Fruit fly (Drosophila melanogaster): ENCODE data around the gene CG4382.

CG4382 gene

DNA sequence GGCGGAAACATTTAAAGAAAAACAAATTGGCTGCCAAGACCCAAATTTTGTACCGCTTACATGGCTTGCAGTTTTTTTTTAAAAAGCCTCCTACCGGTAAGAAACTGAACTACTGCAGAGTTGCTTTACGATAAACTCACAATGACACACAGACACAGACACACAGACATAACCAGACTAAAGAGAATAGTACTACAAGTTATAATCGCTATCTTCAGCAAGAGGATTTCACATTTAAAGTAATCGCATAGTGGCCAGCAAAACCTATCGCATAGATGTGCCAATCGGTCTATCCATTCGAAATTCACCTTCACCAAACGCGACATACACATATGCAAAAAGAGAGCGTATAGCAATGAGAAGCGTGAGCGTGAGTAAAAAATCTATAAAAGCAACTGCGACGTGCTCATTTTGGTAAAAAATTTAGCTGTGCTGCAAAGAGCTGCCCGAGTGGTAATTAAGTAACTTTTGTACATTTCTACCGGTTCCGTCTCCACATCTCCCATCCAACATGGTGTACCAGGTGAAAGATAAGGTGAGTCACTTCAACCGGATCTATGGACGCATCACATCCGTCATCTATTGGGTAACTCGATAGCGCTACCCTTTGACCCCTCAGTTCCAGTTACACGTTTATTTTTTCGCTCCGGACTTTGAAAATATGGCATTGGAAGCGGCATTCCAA, 12.5 kb upstream of the CG4382 start, which contains the start of gene Trx2 (continued):
- TF ChIP-seq Sox14 (GFP tag; optimal IDR thresholded peaks at IDR 0.05) = peak; percentile 4
- TF ChIP-seq CG16779 (tag; optimal IDR thresholded peaks at IDR 0.05) = peak; percentile 73
- peak; percentile 27 for TF ChIP-seq fd85E (GFP tag; optimal IDR thresholded peaks at IDR 0.05)
- TF ChIP-seq Ets96B (tag; optimal IDR thresholded peaks at IDR 0.05) = no peak
- TF ChIP-seq salr (GFP tag; optimal IDR thresholded peaks at IDR 0.05) = peak in 1 of 2 experiments; percentile 5
- TF ChIP-seq vri (GFP tag; optimal IDR thresholded peaks at IDR 0.05) = peak; percentile 84
- TF ChIP-seq CG10669 (GFP tag; optimal IDR thresholded peaks at IDR 0.05) = peak; percentile 13
- TF ChIP-seq esn (GFP tag; optimal IDR thresholded peaks at IDR 0.05) = peak; percentile 27

DNA sequence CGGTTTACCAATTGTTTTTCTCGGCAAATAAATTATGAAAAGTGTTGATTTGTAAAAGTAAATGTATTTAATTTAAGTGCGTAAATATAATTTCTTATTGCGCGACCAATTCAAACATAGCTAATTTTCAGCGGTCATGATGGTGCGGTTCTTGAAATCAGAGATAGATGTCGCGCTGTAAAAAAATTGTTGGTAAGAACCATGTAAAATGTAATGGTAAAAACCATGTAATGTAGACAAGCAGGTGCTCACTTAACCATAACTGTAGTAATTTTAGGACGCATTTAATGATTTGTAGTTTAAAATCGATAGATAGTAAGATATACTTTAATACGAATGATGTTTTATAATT, 12.0 kb upstream of the CG4382 start:
- TF ChIP-seq Ets96B (tag; optimal IDR thresholded peaks at IDR 0.05) (no peak), Blimp-1 (GFP tag; optimal IDR thresholded peaks at IDR 0.05) (no peak)

DNA sequence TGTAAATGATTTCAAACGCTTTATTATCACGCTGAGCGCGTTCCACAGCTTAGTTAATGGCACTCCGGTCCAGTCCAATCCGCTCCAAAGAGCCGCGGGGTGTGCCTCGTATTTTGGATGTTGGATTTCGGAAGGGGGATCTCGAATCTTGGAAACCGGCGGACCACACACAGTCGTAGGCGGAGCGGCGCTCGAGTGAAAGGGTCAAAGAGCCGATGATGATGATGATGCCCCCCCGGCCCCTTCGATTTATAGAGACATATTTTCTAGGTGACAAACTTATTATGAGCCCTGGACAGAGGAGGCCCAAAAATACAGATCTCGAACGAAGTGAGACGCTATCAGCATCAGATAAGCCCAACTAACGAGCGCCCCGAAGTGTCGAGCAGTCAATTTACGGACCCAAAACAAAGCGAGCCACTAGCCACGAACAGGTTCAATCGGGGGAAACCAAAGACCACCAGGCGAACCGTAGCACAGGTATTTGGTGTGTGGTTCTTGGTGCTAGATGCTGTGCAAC, 8.7 kb upstream of the CG4382 start:
- no peak for TF ChIP-seq Ets96B (tag; optimal IDR thresholded peaks at IDR 0.05)
- TF ChIP-seq acj6 (GFP tag; optimal IDR thresholded peaks at IDR 0.05) = no peak
- TF ChIP-seq CG10631 (GFP tag; optimal IDR thresholded peaks at IDR 0.05) = no peak
- TF ChIP-seq CG6808 (GFP tag; optimal IDR thresholded peaks at IDR 0.05) = no peak
- TF ChIP-seq CG32006 (GFP tag; optimal IDR thresholded peaks at IDR 0.05) = no peak
- no peak for TF ChIP-seq Lpt (GFP tag; optimal IDR thresholded peaks at IDR 0.05)
- TF ChIP-seq CG34406 (GFP tag; optimal IDR thresholded peaks at IDR 0.05) = no peak
- no peak for TF ChIP-seq Hr39 (GFP tag; optimal IDR thresholded peaks at IDR 0.05)
- TF ChIP-seq CG11294 (GFP tag; IDR thresholded peaks at IDR 0.05) = no peak
- no peak for TF ChIP-seq dsx (GFP tag; optimal IDR thresholded peaks at IDR 0.05; ENCODE audit: poor library complexity, severe bottlenecking)
- no peak for TF ChIP-seq Hr38 (GFP tag; optimal IDR thresholded peaks at IDR 0.05)
- no peak for TF ChIP-seq vri (GFP tag; optimal IDR thresholded peaks at IDR 0.05)
- no peak for TF ChIP-seq Eip93F (GFP tag; optimal IDR thresholded peaks at IDR 0.05)
- no peak for TF ChIP-seq topi (GFP tag; optimal IDR thresholded peaks at IDR 0.05)

DNA sequence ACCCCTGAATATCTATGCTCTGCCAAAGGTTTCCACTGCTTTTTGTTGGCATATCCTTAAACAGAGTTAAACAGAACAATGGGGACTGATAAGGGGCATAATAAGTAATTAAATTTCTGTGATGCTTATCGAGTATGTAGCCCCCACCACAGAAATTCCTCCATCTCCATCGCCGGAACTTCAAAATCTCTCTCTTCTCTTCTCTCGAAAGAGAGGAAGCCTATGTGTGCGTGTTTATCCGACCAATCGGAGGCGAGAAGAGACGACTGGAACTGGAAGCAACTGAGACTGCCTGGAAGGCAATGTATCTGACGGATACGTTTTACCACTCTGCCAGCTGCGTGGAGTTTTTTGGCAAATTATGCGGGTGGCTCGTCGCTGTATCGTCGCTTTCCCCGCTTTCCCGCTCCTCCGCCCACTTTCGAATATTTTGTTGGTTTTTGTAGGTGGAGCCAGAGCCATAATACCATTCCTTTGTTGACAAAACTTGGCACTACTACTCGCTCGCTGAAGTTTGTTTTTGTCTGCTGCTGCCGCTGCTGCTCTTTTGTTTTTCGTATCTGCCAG, 7.4 kb upstream of the CG4382 start, which contains the start of gene gcm2:
Gene gcm2, plus strand, starts transcription at position 566 of the 567 bp plus-strand sequence.
- TF ChIP-seq CG10631 (GFP tag; optimal IDR thresholded peaks at IDR 0.05) (no peak), dac (GFP tag; optimal IDR thresholded peaks at IDR 0.05) (no peak), Met (GFP tag; optimal IDR thresholded peaks at IDR 0.05) (no peak), ss (GFP tag; optimal IDR thresholded peaks at IDR 0.05) (no peak), CG8632 (GFP tag; optimal IDR thresholded peaks at IDR 0.05) (no peak), lz (GFP tag; optimal IDR thresholded peaks at IDR 0.05) (no peak), CG3919 (GFP tag; optimal IDR thresholded peaks at IDR 0.05) (no peak), CG6792 (GFP tag; optimal IDR thresholded peaks at IDR 0.05) (no peak), CG16779 (tag; optimal IDR thresholded peaks at IDR 0.05) (no peak), esn (GFP tag; optimal IDR thresholded peaks at IDR 0.05) (no peak), Sox14 (GFP tag; optimal IDR thresholded peaks at IDR 0.05) (no peak), Eip75B (GFP tag; optimal IDR thresholded peaks at IDR 0.05) (no peak), dsx (GFP tag; optimal IDR thresholded peaks at IDR 0.05; ENCODE audit: poor library complexity, severe bottlenecking) (no peak), OdsH (GFP tag; optimal IDR thresholded peaks at IDR 0.05) (no peak), salr (GFP tag; optimal IDR thresholded peaks at IDR 0.05) (no peak)

DNA sequence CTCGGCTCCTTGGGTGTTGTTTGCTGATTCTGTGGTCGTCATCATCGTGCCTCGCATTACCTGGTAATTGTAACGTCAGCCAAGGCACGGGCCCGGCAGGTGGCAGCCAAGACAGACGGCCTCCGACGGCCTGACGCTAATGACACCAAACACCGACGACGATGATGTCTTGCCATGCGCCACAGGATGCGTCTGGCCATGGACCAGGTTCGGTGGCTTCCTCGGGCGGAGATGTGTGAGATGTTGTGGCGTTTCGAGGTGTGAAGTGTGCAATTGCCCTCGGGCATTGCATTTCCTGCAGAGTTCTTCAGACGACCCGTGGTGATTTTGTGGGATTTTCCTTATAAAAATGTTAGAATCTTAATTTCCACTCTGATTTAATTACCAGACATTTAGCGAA, 1.4 kb upstream of the CG4382 start:
- TF ChIP-seq spab (GFP tag; optimal IDR thresholded peaks at IDR 0.05) (no peak), OdsH (GFP tag; optimal IDR thresholded peaks at IDR 0.05) (no peak), achi (GFP tag; optimal IDR thresholded peaks at IDR 0.05) (no peak), Hr39 (GFP tag; optimal IDR thresholded peaks at IDR 0.05) (no peak), CG3032 (tag; optimal IDR thresholded peaks at IDR 0.05) (no peak), CG3919 (GFP tag; optimal IDR thresholded peaks at IDR 0.05) (no peak), Lpt (GFP tag; optimal IDR thresholded peaks at IDR 0.05) (no peak), CG4318 (GFP tag; optimal IDR thresholded peaks at IDR 0.05) (no peak), Sox102F (GFP tag; optimal IDR thresholded peaks at IDR 0.05) (no peak), CG7368 (GFP tag; optimal IDR thresholded peaks at IDR 0.05) (no peak), fd59A (GFP tag; optimal IDR thresholded peaks at IDR 0.05) (no peak), salr (GFP tag; optimal IDR thresholded peaks at IDR 0.05) (no peak), Blimp-1 (GFP tag; optimal IDR thresholded peaks at IDR 0.05) (no peak), Gug (GFP tag; IDR thresholded peaks at IDR 0.05) (no peak), CG6276 (GFP tag; optimal IDR thresholded peaks at IDR 0.05) (no peak), CG1621 (tag; optimal IDR thresholded peaks at IDR 0.05) (no peak), svp (GFP tag) (no peak)
